Fruit fly (Drosophila melanogaster) whole organism, prepupa: ENCODE data around the gene Osbp.

Experiments
- CG1621 ChIP-seq: fragments of 200-800 bp; sonication (Bioruptor generic); optimal IDR thresholded peaks from 3 replicates; lab custom pipeline; 2018; ENCODE audit warnings: missing biosample characterization, mild to moderate bottlenecking, missing genetic modification characterization
- CG4318 ChIP-seq: fragments of 200-800 bp; sonication (Bioruptor generic); optimal IDR thresholded peaks from 3 replicates; lab custom pipeline; 2017; ENCODE audit warnings: missing biosample characterization, mild to moderate bottlenecking, missing genetic modification characterization
- CG6792 ChIP-seq: fragments of 200-800 bp; sonication (Bioruptor generic); optimal IDR thresholded peaks from 3 replicates; lab custom pipeline; 2016; ENCODE audit warnings: missing biosample characterization, missing genetic modification characterization
- Ets96B ChIP-seq: fragments of 200-800 bp; optimal IDR thresholded peaks from 2 replicates; lab custom pipeline; 2019; ENCODE audit warnings: missing biosample characterization, mild to moderate bottlenecking, missing genetic modification characterization, moderate library complexity
- Gug ChIP-seq: fragments of 200-800 bp; sonication (Bioruptor generic); IDR thresholded peaks from 2 replicates; pipeline ENCODE4 v1.3.6; 2022; ENCODE audit warnings: missing biosample characterization, missing genetic modification characterization
- Hr39 ChIP-seq: fragments of 200-800 bp; sonication (Bioruptor generic); optimal IDR thresholded peaks from 2 replicates; lab custom pipeline; 2016; ENCODE audit warnings: missing biosample characterization, missing genetic modification characterization
- Hr4 ChIP-seq: fragments of 200-800 bp; sonication (Bioruptor generic); optimal IDR thresholded peaks from 3 replicates; lab custom pipeline; 2016; ENCODE audit warnings: missing biosample characterization, missing genetic modification characterization
- Met ChIP-seq: fragments of 200-800 bp; sonication (Bioruptor generic); optimal IDR thresholded peaks from 3 replicates; lab custom pipeline; 2016; ENCODE audit warnings: missing biosample characterization, missing genetic modification characterization
- acj6 ChIP-seq: fragments of 200-800 bp; sonication (Bioruptor generic); optimal IDR thresholded peaks from 3 replicates; lab custom pipeline; 2016; ENCODE audit warnings: missing biosample characterization, missing genetic modification characterization
- dac ChIP-seq: fragments of 200-800 bp; sonication (Bioruptor generic); optimal IDR thresholded peaks from 2 replicates; lab custom pipeline; 2017; ENCODE audit warnings: missing biosample characterization, mild to moderate bottlenecking, missing genetic modification characterization
- esn ChIP-seq: fragments of 200-800 bp; sonication (Bioruptor generic); optimal IDR thresholded peaks from 2 replicates; lab custom pipeline; 2016; ENCODE audit warnings: missing biosample characterization, mild to moderate bottlenecking, missing genetic modification characterization, moderate library complexity
- pdm3 ChIP-seq: fragments of 200-800 bp; sonication (Bioruptor generic); optimal IDR thresholded peaks from 3 replicates; lab custom pipeline; 2016; ENCODE audit warnings: missing biosample characterization, missing genetic modification characterization
- ss ChIP-seq, 2 experiments: fragments of 200-800 bp; sonication (Bioruptor generic); optimal IDR thresholded peaks; 2 replicates in 1 of 2; 3 replicates in 1 of 2; lab custom pipeline; 2017 to 2018; ENCODE audit warnings: mild to moderate bottlenecking in 2 of 2, missing biosample characterization in 2 of 2, missing genetic modification characterization in 2 of 2, moderate library complexity in 1 of 2

dm6 chr3R:24966578-24966977, 28.6 kb upstream of the Osbp start:
- TF ChIP-seq CG4318 (GFP tag; lab: Kevin White, UChicago) (peak; percentile 21), dac (GFP tag; lab: Kevin White, UChicago) (no peak), CG6792 (no peak), esn (GFP tag; lab: Kevin White, UChicago) (peak; percentile 28), Met (GFP tag; lab: Kevin White, UChicago) (peak; percentile 33), Gug (GFP tag; lab: Robert Waterston, UW) (no peak), CG1621 (no peak), pdm3 (GFP tag; lab: Kevin White, UChicago) (no peak), Ets96B (no peak), Hr39 (GFP tag; lab: Kevin White, UChicago) (peak; percentile 16), ss (GFP tag; optimal IDR thresholded peaks at IDR 0.05; lab: Kevin White, UChicago) (no peak), acj6 (no peak), Hr4 (GFP tag; lab: Kevin White, UChicago) (no peak)
